Worm (Caenorhabditis elegans) whole organism, L1 larva: Measurements from ENCODE around the gene W06H8.6.
A peak's percentile ranks its signal among the peaks of the same experiment; 100 is the strongest.

ENCODE experiments used
- C04F5.9 ChIP-seq: sonication (generic microtip); optimal IDR thresholded peaks from 2 replicates; lab custom pipeline; 2016; ENCODE audit warnings: missing genetic modification characterization, missing compliant biosample characterization
- F16B12.6 ChIP-seq: fragments of 150-350 bp; optimal IDR thresholded peaks from 2 replicates; lab custom pipeline; 2014; ENCODE audit warnings: missing biosample characterization, missing genetic modification characterization
- Y116A8C.19 ChIP-seq: sonication (generic microtip); optimal IDR thresholded peaks from 2 replicates; lab custom pipeline; 2016; ENCODE audit warnings: missing compliant biosample characterization, missing genetic modification characterization, borderline replicate concordance
- aha-1 ChIP-seq: fragments of 150-350 bp; optimal IDR thresholded peaks from 2 replicates; lab custom pipeline; 2014; ENCODE audit warnings: missing biosample characterization, missing genetic modification characterization
- alr-1 ChIP-seq: fragments of 200-800 bp; sonication (Bioruptor generic); optimal IDR thresholded peaks from 2 replicates; lab custom pipeline; 2018; ENCODE audit warnings: borderline replicate concordance, mild to moderate bottlenecking, missing genetic modification characterization, missing compliant biosample characterization
- aly-2 ChIP-seq: fragments of 150-350 bp; optimal IDR thresholded peaks from 2 replicates; lab custom pipeline; 2014; ENCODE audit warnings: missing biosample characterization, missing genetic modification characterization
- ama-1 ChIP-seq: fragments of 150-350 bp; optimal IDR thresholded peaks from 2 replicates; lab custom pipeline; 2014
- blmp-1 ChIP-seq: fragments of 150-350 bp; optimal IDR thresholded peaks from 2 replicates; lab custom pipeline; 2014; ENCODE audit warnings: missing biosample characterization, missing genetic modification characterization
- ceh-82 ChIP-seq, 3 experiments: fragments of 150-350 bp in 1 of 3; sonication (generic microtip) in 2 of 3; optimal IDR thresholded peaks; 2 replicates each; lab custom pipeline; 2014 to 2017; ENCODE audit warnings: missing biosample characterization in 3 of 3, missing genetic modification characterization in 3 of 3
- ces-1 ChIP-seq: fragments of 150-350 bp; optimal IDR thresholded peaks from 2 replicates; lab custom pipeline; 2014; ENCODE audit warnings: missing biosample characterization, missing genetic modification reagents, missing genetic modification characterization
- dpl-1 ChIP-seq, 3 experiments: fragments of 150-350 bp in 2 of 3; sonication (generic microtip) in 1 of 3; optimal IDR thresholded peaks; 2 replicates each; lab custom pipeline; 2014 to 2017; ENCODE audit warnings: missing biosample characterization in 3 of 3, missing genetic modification characterization in 3 of 3, missing genetic modification reagents in 3 of 3
- efl-1 ChIP-seq, 4 experiments: fragments of 150-350 bp; optimal IDR thresholded peaks in 3 of 4; peaks in 1 of 4; 1 replicate in 1 of 4; 2 replicates in 3 of 4; lab custom pipeline; 2014; ENCODE audit warnings: missing biosample characterization in 2 of 4, missing genetic modification characterization in 2 of 4, missing genetic modification reagents in 2 of 4
- elt-3 ChIP-seq, 6 experiments: fragments of 150-350 bp in 1 of 6; sonication (generic microtip); optimal IDR thresholded peaks; 2 replicates each; lab custom pipeline; 2017 to 2018; ENCODE audit warnings: missing biosample characterization in 6 of 6, missing genetic modification characterization in 6 of 6, inconsistent platforms in 1 of 6
- ets-5 ChIP-seq: fragments of 200-800 bp; sonication (Bioruptor generic); IDR thresholded peaks from 2 replicates; pipeline ENCODE4 v1.3.6; 2022; ENCODE audit warnings: missing genetic modification characterization, missing compliant biosample characterization
- fkh-10 ChIP-seq: sonication (generic microtip); optimal IDR thresholded peaks from 2 replicates; lab custom pipeline; 2017; ENCODE audit warnings: missing biosample characterization, missing genetic modification reagents, missing genetic modification characterization
- fkh-8 ChIP-seq: sonication (generic microtip); optimal IDR thresholded peaks from 2 replicates; lab custom pipeline; 2016; ENCODE audit warnings: mild to moderate bottlenecking, missing genetic modification characterization, missing compliant biosample characterization
- grh-1 ChIP-seq: fragments of 200-800 bp; sonication (Bioruptor generic); IDR thresholded peaks from 2 replicates; pipeline ENCODE4 v1.3.6; 2022; ENCODE audit warnings: missing genetic modification reagents, missing genetic modification characterization, missing compliant biosample characterization
- hlh-17 ChIP-seq: fragments of 200-800 bp; sonication (Bioruptor generic); optimal IDR thresholded peaks from 2 replicates; lab custom pipeline; 2018; ENCODE audit warnings: missing genetic modification characterization, mild to moderate bottlenecking, missing compliant biosample characterization, moderate library complexity, borderline replicate concordance
- hpl-2 ChIP-seq: fragments of 150-350 bp; optimal IDR thresholded peaks from 2 replicates; lab custom pipeline; 2014; ENCODE audit warnings: missing biosample characterization, missing genetic modification reagents, missing genetic modification characterization
- irx-1 ChIP-seq: sonication (generic microtip); optimal IDR thresholded peaks from 2 replicates; lab custom pipeline; 2016; ENCODE audit warnings: missing genetic modification characterization, missing compliant biosample characterization
- isw-1 ChIP-seq: fragments of 200-800 bp; sonication (Bioruptor generic); IDR thresholded peaks from 2 replicates; pipeline ENCODE4 v1.3.6; 2022; ENCODE audit warnings: missing genetic modification characterization, missing compliant biosample characterization
- jun-1 ChIP-seq: fragments of 150-350 bp; optimal IDR thresholded peaks from 2 replicates; lab custom pipeline; 2014; ENCODE audit warnings: missing biosample characterization, missing genetic modification reagents, missing genetic modification characterization
- lin-13 ChIP-seq: fragments of 150-350 bp; optimal IDR thresholded peaks from 2 replicates; lab custom pipeline; 2014; ENCODE audit warnings: missing biosample characterization, missing genetic modification reagents, missing genetic modification characterization
- lin-14 ChIP-seq: fragments of 200-800 bp; sonication (Bioruptor generic); optimal IDR thresholded peaks from 2 replicates; lab custom pipeline; 2018; ENCODE audit warnings: mild to moderate bottlenecking, missing genetic modification characterization, moderate library complexity, missing compliant biosample characterization
- lin-15B ChIP-seq: fragments of 150-350 bp; sonication (generic microtip); optimal IDR thresholded peaks from 3 replicates; lab custom pipeline; 2014; ENCODE audit warnings: missing biosample characterization, missing genetic modification characterization
- lin-35 ChIP-seq, 2 experiments: fragments of 150-350 bp; optimal IDR thresholded peaks; 2 replicates each; lab custom pipeline; 2014; ENCODE audit warnings: missing biosample characterization in 2 of 2, missing genetic modification characterization in 2 of 2, missing genetic modification reagents in 2 of 2
- lir-3 ChIP-seq: sonication (generic microtip); optimal IDR thresholded peaks from 2 replicates; lab custom pipeline; 2016; ENCODE audit warnings: mild to moderate bottlenecking, missing genetic modification characterization, moderate library complexity, missing compliant biosample characterization; ENCODE audit not compliant: poor library complexity
- lsy-2 ChIP-seq, 2 experiments: fragments of 150-350 bp; optimal IDR thresholded peaks; 2 replicates each; lab custom pipeline; 2014; ENCODE audit warnings: missing biosample characterization in 2 of 2, missing genetic modification characterization in 2 of 2
- mdl-1 ChIP-seq, 2 experiments: fragments of 150-350 bp; optimal IDR thresholded peaks; 2 replicates each; lab custom pipeline; 2014 to 2017; ENCODE audit warnings: missing biosample characterization in 2 of 2, missing genetic modification characterization in 2 of 2, inconsistent platforms in 1 of 2
- mef-2 ChIP-seq: fragments of 150-350 bp; optimal IDR thresholded peaks from 2 replicates; lab custom pipeline; 2014; ENCODE audit warnings: missing biosample characterization, missing genetic modification characterization
- nhr-19 ChIP-seq: fragments of 200-800 bp; sonication (Bioruptor generic); conservative IDR thresholded peaks from 2 replicates; pipeline ENCODE4 v1.3.6; 2022; ENCODE audit warnings: missing genetic modification characterization, missing compliant biosample characterization
- nhr-28 ChIP-seq: fragments of 150-350 bp; optimal IDR thresholded peaks from 2 replicates; lab custom pipeline; 2014; ENCODE audit warnings: missing biosample characterization, missing genetic modification characterization
- nhr-71 ChIP-seq: sonication (generic microtip); optimal IDR thresholded peaks from 2 replicates; lab custom pipeline; 2016; ENCODE audit warnings: mild to moderate bottlenecking, missing genetic modification characterization, moderate library complexity, missing compliant biosample characterization
- nhr-77 ChIP-seq: fragments of 150-350 bp; optimal IDR thresholded peaks from 2 replicates; lab custom pipeline; 2014; ENCODE audit warnings: missing biosample characterization, missing genetic modification characterization
- nhr-84 ChIP-seq: sonication (generic microtip); optimal IDR thresholded peaks from 2 replicates; lab custom pipeline; 2017; ENCODE audit warnings: missing biosample characterization, missing genetic modification characterization
- nhr-85 ChIP-seq: sonication (generic microtip); peaks from one replicate; lab custom pipeline; 2016; ENCODE audit warnings: missing genetic modification characterization, inconsistent platforms, missing compliant biosample characterization
- pag-3 ChIP-seq: sonication (generic microtip); optimal IDR thresholded peaks from 2 replicates; lab custom pipeline; 2017; ENCODE audit warnings: missing genetic modification characterization, mild to moderate bottlenecking, missing compliant biosample characterization, antibody characterized with exemption, borderline replicate concordance; ENCODE audit not compliant: insufficient read depth
- pax-3 ChIP-seq: fragments of 200-800 bp; sonication (Bioruptor generic); optimal IDR thresholded peaks from 2 replicates; lab custom pipeline; 2018; ENCODE audit warnings: mild to moderate bottlenecking, missing genetic modification characterization, moderate library complexity, missing compliant biosample characterization
- pqm-1 ChIP-seq: sonication (generic microtip); optimal IDR thresholded peaks from 3 replicates; lab custom pipeline; 2017; ENCODE audit warnings: missing biosample characterization, missing genetic modification characterization
- skn-1 ChIP-seq: fragments of 150-350 bp; optimal IDR thresholded peaks from 2 replicates; lab custom pipeline; 2014; ENCODE audit warnings: missing biosample characterization, missing genetic modification characterization
- snu-23 ChIP-seq: sonication (generic microtip); optimal IDR thresholded peaks from 2 replicates; lab custom pipeline; 2016; ENCODE audit warnings: missing genetic modification characterization, missing compliant biosample characterization
- sptf-1 ChIP-seq: fragments of 150-350 bp; optimal IDR thresholded peaks from 2 replicates; lab custom pipeline; 2014; ENCODE audit warnings: missing biosample characterization, missing genetic modification characterization
- sup-37 ChIP-seq: fragments of 200-800 bp; sonication (Bioruptor generic); optimal IDR thresholded peaks from 2 replicates; lab custom pipeline; 2018; ENCODE audit warnings: mild to moderate bottlenecking, missing genetic modification characterization, missing compliant biosample characterization
- swsn-7 ChIP-seq: sonication (generic microtip); optimal IDR thresholded peaks from 2 replicates; lab custom pipeline; 2016; ENCODE audit warnings: missing genetic modification characterization, missing compliant biosample characterization
- unc-130 ChIP-seq: fragments of 150-350 bp; optimal IDR thresholded peaks from 2 replicates; lab custom pipeline; 2017; ENCODE audit warnings: missing biosample characterization, missing genetic modification characterization, inconsistent platforms
- unc-30 ChIP-seq: sonication (generic microtip); optimal IDR thresholded peaks from 2 replicates; lab custom pipeline; 2017; ENCODE audit warnings: missing biosample characterization, missing genetic modification characterization
- xbp-1 ChIP-seq: sonication (generic microtip); optimal IDR thresholded peaks from 2 replicates; lab custom pipeline; 2016; ENCODE audit warnings: missing genetic modification characterization, missing compliant biosample characterization
- zag-1 ChIP-seq: fragments of 150-350 bp; optimal IDR thresholded peaks from 2 replicates; lab custom pipeline; 2014; ENCODE audit warnings: missing biosample characterization, missing genetic modification characterization
- zip-4 ChIP-seq: fragments of 200-800 bp; sonication (Bioruptor generic); optimal IDR thresholded peaks from 2 replicates; lab custom pipeline; 2018; ENCODE audit warnings: mild to moderate bottlenecking, missing genetic modification characterization, moderate library complexity, missing compliant biosample characterization
- ztf-4 ChIP-seq: fragments of 150-350 bp; optimal IDR thresholded peaks from 2 replicates; lab custom pipeline; 2014; ENCODE audit warnings: missing biosample characterization, missing genetic modification characterization

The W06H8.6 gene

ce11 chrV:6227326-6228246 lies 776 bp upstream of the W06H8.6 start:
- TF ChIP-seq ceh-82 (tag; optimal IDR thresholded peaks at IDR 0.05; lab: Kevin White, UChicago) (peak; percentile 76 to 96 (median 79)), skn-1 (peak; percentile 35), jun-1 (tag; lab: Kevin White, UChicago) (peak; percentile 95), ces-1 (no peak), unc-30 (tag; lab: Kevin White, UChicago) (no peak), alr-1 (tag; lab: Kevin White, UChicago) (no peak), aly-2 (tag; lab: Kevin White, UChicago) (peak; percentile 46), dpl-1 (GFP tag; optimal IDR thresholded peaks at IDR 0.05; lab: Kevin White, UChicago) (peak; percentile 22 to 61 (median 53)), hlh-17 (GFP tag; lab: Kevin White, UChicago) (no peak), nhr-28 (tag; lab: Kevin White, UChicago) (peak; percentile 1), lsy-2 (tag; optimal IDR thresholded peaks at IDR 0.05; lab: Kevin White, UChicago) (peak; percentile 89 to 92), Y116A8C.19 (tag; lab: Kevin White, UChicago) (peak; percentile 35), grh-1 (peak; percentile 91), lin-15B (tag; lab: Kevin White, UChicago) (peak; percentile 21), lin-35 (GFP tag; optimal IDR thresholded peaks at IDR 0.05; lab: Kevin White, UChicago) (peak; percentile 78 to 81), zip-4 (GFP tag; lab: Kevin White, UChicago) (peak; percentile 84), nhr-77 (peak; percentile 96), ama-1 (lab: Kevin White, UChicago) (peak; percentile 96), lin-13 (GFP tag; lab: Kevin White, UChicago) (peak; percentile 92), nhr-84 (no peak), irx-1 (peak; percentile 94), aha-1 (tag; lab: Kevin White, UChicago) (peak; percentile 66), pax-3 (tag; lab: Kevin White, UChicago) (peak; percentile 97), isw-1 (GFP tag; lab: Robert Waterston, UW) (peak; percentile 92), mef-2 (tag; lab: Kevin White, UChicago) (peak; percentile 36), ztf-4 (tag; lab: Kevin White, UChicago) (peak; percentile 97), pqm-1 (tag; lab: Kevin White, UChicago) (no peak), swsn-7 (tag; lab: Kevin White, UChicago) (peak; percentile 99), lir-3 (tag; lab: Kevin White, UChicago) (peak; percentile 88), lin-14 (GFP tag; lab: Kevin White, UChicago) (peak; percentile 99), efl-1 (optimal IDR thresholded peaks at IDR 0.05; lab: Kevin White, UChicago) (peak; percentile 83 to 89), efl-1 (GFP tag; optimal IDR thresholded peaks at IDR 0.05 in 1 of 2; lab: Kevin White, UChicago) (peak; percentile 47 to 95), snu-23 (GFP tag; lab: Kevin White, UChicago) (peak; percentile 99), ets-5 (GFP tag; lab: Robert Waterston, UW) (no peak), sptf-1 (tag; lab: Kevin White, UChicago) (no peak), fkh-8 (tag; lab: Kevin White, UChicago) (peak; percentile 99), hpl-2 (GFP tag; lab: Kevin White, UChicago) (peak; percentile 92), blmp-1 (tag; lab: Kevin White, UChicago) (peak; percentile 34), pag-3 (tag; lab: Kevin White, UChicago) (no peak), fkh-10 (GFP tag; lab: Kevin White, UChicago) (peak; percentile 97), zag-1 (tag; lab: Kevin White, UChicago) (peak; percentile 20), nhr-19 (GFP tag; lab: Robert Waterston, UW) (peak; percentile 96), C04F5.9 (tag; lab: Kevin White, UChicago) (peak; percentile 38), unc-130 (tag; lab: Kevin White, UChicago) (peak; percentile 93), nhr-71 (peak; percentile 100), nhr-85 (peak; percentile 99), F16B12.6 (no peak), mdl-1 (tag; optimal IDR thresholded peaks at IDR 0.05; lab: Kevin White, UChicago) (peak; percentile 50 to 96), elt-3 (tag; optimal IDR thresholded peaks at IDR 0.05; lab: Kevin White, UChicago) (peak in 3 of 6 experiments; percentile 42 to 73 (median 68)), sup-37 (GFP tag; lab: Kevin White, UChicago) (peak; percentile 90), xbp-1 (tag; lab: Kevin White, UChicago) (peak; percentile 95)
